Fruit fly (Drosophila melanogaster): ENCODE data around the gene Srp54.

The Srp54 gene

dm6 chr2L:9907320-9908256 lies 5.1 kb upstream of the Srp54 start (continued):
- TF ChIP-seq grn (GFP tag; optimal IDR thresholded peaks at IDR 0.05) (peak; percentile 14), pb (GFP tag; optimal IDR thresholded peaks at IDR 0.05) (peak; percentile 11), jumu (GFP tag; optimal IDR thresholded peaks at IDR 0.05) (no peak), YL-1 (GFP tag; optimal IDR thresholded peaks at IDR 0.05) (no peak), NfI (GFP tag; optimal IDR thresholded peaks at IDR 0.05) (no peak), Nf-YC (tag; optimal IDR thresholded peaks at IDR 0.05) (peak; percentile 48), ci (GFP tag; IDR thresholded peaks at IDR 0.05) (peak; percentile 37; the same call in 2 of the 3 replicates), MBD-R2 (GFP tag; IDR thresholded peaks at IDR 0.05) (peak; percentile 20; the same call in 1 of the 2 replicates), CrebB (tag; optimal IDR thresholded peaks at IDR 0.05) (peak; percentile 43), zen2 (GFP tag; IDR thresholded peaks at IDR 0.05; ENCODE audit: partially characterized antibody) (0 out of 3 replicates have a peak, but pooled peaks have one; percentile 32)

- TF ChIP-seq CG9797 (GFP tag; optimal IDR thresholded peaks at IDR 0.05) (no peak), Six4 (GFP tag; optimal IDR thresholded peaks at IDR 0.05) (no peak), CG17385 (GFP tag; optimal IDR thresholded peaks at IDR 0.05) (peak; percentile 58), nmo (GFP tag; optimal IDR thresholded peaks at IDR 0.05) (no peak), CG17568 (GFP tag; optimal IDR thresholded peaks at IDR 0.05) (peak; percentile 50), CG4730 (GFP tag; IDR thresholded peaks at IDR 0.05) (no peak), Rx (GFP tag; IDR thresholded peaks at IDR 0.05) (no peak), CG11504 (tag; optimal IDR thresholded peaks at IDR 0.05) (peak; percentile 5), Neu2 (GFP tag; optimal IDR thresholded peaks at IDR 0.05; ENCODE audit: borderline replicate concordance) (no peak), hth (optimal IDR thresholded peaks at IDR 0.05) (no peak), pfk (GFP tag; optimal IDR thresholded peaks at IDR 0.05) (no peak), Taf1 (GFP tag; IDR thresholded peaks at IDR 0.05) (no peak), gem (tag; optimal IDR thresholded peaks at IDR 0.05) (peak; percentile 37), jing (GFP tag; optimal IDR thresholded peaks at IDR 0.05) (no peak), CG4282 (GFP tag; optimal IDR thresholded peaks at IDR 0.05) (no peak), chm (GFP tag; IDR thresholded peaks at IDR 0.05) (peak; percentile 57; the same call in 1 of the 2 replicates), CG7987 (GFP tag; optimal IDR thresholded peaks at IDR 0.05) (no peak), az2 (GFP tag; optimal IDR thresholded peaks at IDR 0.05) (no peak), CG3281 (GFP tag; optimal IDR thresholded peaks at IDR 0.05) (peak; percentile 13), Trl (optimal IDR thresholded peaks at IDR 0.05) (peak; percentile 55 to 84), Trl (GFP tag; optimal IDR thresholded peaks at IDR 0.05) (no peak), Atf-2 (GFP tag; optimal IDR thresholded peaks at IDR 0.05) (no peak), lola (GFP tag; optimal IDR thresholded peaks at IDR 0.05) (no peak), tna (GFP tag; IDR thresholded peaks at IDR 0.05; ENCODE audit: partially characterized antibody) (0 out of 2 replicates have a peak, but pooled peaks have one; percentile 8), CG14014 (GFP tag; IDR thresholded peaks at IDR 0.05) (peak; percentile 24; the same call in 1 of the 2 replicates), her (GFP tag; optimal IDR thresholded peaks at IDR 0.05) (peak; percentile 21), br (optimal IDR thresholded peaks at IDR 0.05) (no peak), Camta (GFP tag; optimal IDR thresholded peaks at IDR 0.05) (no peak), CG12942 (GFP tag; optimal IDR thresholded peaks at IDR 0.05) (no peak), ham (GFP tag; IDR thresholded peaks at IDR 0.05) (no peak), Adf1 (GFP tag; IDR thresholded peaks at IDR 0.05) (peak; percentile 42; the same call in 1 of the 2 replicates), CG13894 (tag; optimal IDR thresholded peaks at IDR 0.05) (peak; percentile 50), CG10543 (GFP tag; optimal IDR thresholded peaks at IDR 0.05) (peak; percentile 61), Pdp1 (GFP tag; optimal IDR thresholded peaks at IDR 0.05) (peak in 1 of 2 experiments; percentile 60), sr (GFP tag; IDR thresholded peaks at IDR 0.05) (no peak), CG13624 (GFP tag; optimal IDR thresholded peaks at IDR 0.05) (peak; percentile 22), CTCF (GFP tag; optimal IDR thresholded peaks at IDR 0.05) (no peak), CG3995 (GFP tag; optimal IDR thresholded peaks at IDR 0.05) (peak; percentile 22)
Measured at dm6 chr2L:9908468-9908967, 4.2 kb upstream of the Srp54 start, which contains the start of gene CG13124. Gene CG13124 (minus strand): TSS chr2L:9908633.

All from whole organism, embryonic.